Fruit fly (Drosophila melanogaster) whole organism, embryonic: Measurements from ENCODE around the gene CG42820.

Experiments
- Blimp-1 ChIP-seq: fragments of 200-800 bp; sonication (Bioruptor generic); optimal IDR thresholded peaks from 3 replicates; lab custom pipeline; 2018; ENCODE audit warnings: missing biosample characterization, missing genetic modification characterization, mild to moderate bottlenecking, moderate library complexity, missing genetic modification reagents
- CG10147 ChIP-seq: fragments of 200-800 bp; sonication (Bioruptor generic); optimal IDR thresholded peaks from 2 replicates; lab custom pipeline; 2019; ENCODE audit warnings: missing biosample characterization, mild to moderate bottlenecking, missing genetic modification characterization, moderate library complexity
- CG10462 ChIP-seq: fragments of 200-800 bp; sonication (Bioruptor generic); optimal IDR thresholded peaks from 2 replicates; lab custom pipeline; 2016; ENCODE audit warnings: missing biosample characterization, missing genetic modification characterization
- CG11504 ChIP-seq: fragments of 200-800 bp; sonication (Bioruptor generic); optimal IDR thresholded peaks from 3 replicates; lab custom pipeline; 2019; ENCODE audit warnings: missing biosample characterization, mild to moderate bottlenecking, missing genetic modification characterization, moderate library complexity
- CG12942 ChIP-seq: fragments of 200-800 bp; sonication (Bioruptor generic); optimal IDR thresholded peaks from 3 replicates; lab custom pipeline; 2016; ENCODE audit warnings: missing biosample characterization, missing genetic modification characterization
- CG13424 ChIP-seq: fragments of 200-800 bp; sonication (Bioruptor generic); optimal IDR thresholded peaks from 2 replicates; lab custom pipeline; 2019; ENCODE audit warnings: missing biosample characterization, mild to moderate bottlenecking, missing genetic modification characterization, moderate library complexity
- CG15601 ChIP-seq: fragments of 200-800 bp; sonication (Bioruptor generic); optimal IDR thresholded peaks from 3 replicates; lab custom pipeline; 2019; ENCODE audit warnings: missing biosample characterization, mild to moderate bottlenecking, missing genetic modification characterization, moderate library complexity
- CG16863 ChIP-seq: fragments of 200-800 bp; sonication (Bioruptor generic); optimal IDR thresholded peaks from 3 replicates; lab custom pipeline; 2016; ENCODE audit warnings: missing biosample characterization, missing genetic modification characterization
- CG18262 ChIP-seq: fragments of 200-800 bp; optimal IDR thresholded peaks from 3 replicates; lab custom pipeline; 2019; ENCODE audit warnings: missing biosample characterization, mild to moderate bottlenecking, missing genetic modification characterization, moderate library complexity
- CG18599 ChIP-seq: fragments of 200-800 bp; sonication (Bioruptor generic); optimal IDR thresholded peaks from 3 replicates; lab custom pipeline; 2017; ENCODE audit warnings: missing biosample characterization, missing genetic modification characterization, mild to moderate bottlenecking, moderate library complexity, missing genetic modification reagents
- CG2116 ChIP-seq: fragments of 200-800 bp; sonication (Bioruptor generic); optimal IDR thresholded peaks from 3 replicates; lab custom pipeline; 2018; ENCODE audit warnings: missing biosample characterization, mild to moderate bottlenecking, missing genetic modification characterization
- CG2875 ChIP-seq: fragments of 200-800 bp; sonication (Bioruptor generic); optimal IDR thresholded peaks from 2 replicates; lab custom pipeline; 2017; ENCODE audit warnings: missing biosample characterization, mild to moderate bottlenecking, missing genetic modification characterization, missing genetic modification reagents
- CG31441 ChIP-seq: fragments of 200-800 bp; sonication (Bioruptor generic); IDR thresholded peaks from 2 replicates; pipeline ENCODE4 v1.3.6; 2022; ENCODE audit warnings: missing biosample characterization, missing genetic modification characterization
- CG3407 ChIP-seq: fragments of 200-800 bp; sonication (Bioruptor generic); optimal IDR thresholded peaks from 2 replicates; lab custom pipeline; 2018; ENCODE audit warnings: missing biosample characterization, mild to moderate bottlenecking, missing genetic modification characterization
- CG4707 ChIP-seq: fragments of 200-800 bp; sonication (Bioruptor generic); optimal IDR thresholded peaks from 2 replicates; lab custom pipeline; 2018; ENCODE audit warnings: missing biosample characterization, mild to moderate bottlenecking, missing genetic modification characterization, moderate library complexity
- CG7556 ChIP-seq: fragments of 200-800 bp; sonication (Bioruptor generic); optimal IDR thresholded peaks from 2 replicates; lab custom pipeline; 2017; ENCODE audit warnings: missing biosample characterization, mild to moderate bottlenecking, missing genetic modification characterization
- CG7786 ChIP-seq: fragments of 200-800 bp; sonication (Bioruptor generic); optimal IDR thresholded peaks from 2 replicates; lab custom pipeline; 2016; ENCODE audit warnings: missing biosample characterization, missing genetic modification characterization
- CG8281 ChIP-seq: fragments of 200-800 bp; sonication (Bioruptor generic); optimal IDR thresholded peaks from 2 replicates; lab custom pipeline; 2018; ENCODE audit warnings: missing biosample characterization, mild to moderate bottlenecking, missing genetic modification characterization, moderate library complexity
- CG8388 ChIP-seq: fragments of 200-800 bp; sonication (Bioruptor generic); optimal IDR thresholded peaks from 2 replicates; lab custom pipeline; 2019; ENCODE audit warnings: missing biosample characterization, mild to moderate bottlenecking, missing genetic modification characterization, moderate library complexity
- D ChIP-seq, 2 experiments: fragments of 200-800 bp in 1 of 2; fragments of >200 bp in 1 of 2; sonication (Bioruptor generic) in 1 of 2; optimal IDR thresholded peaks; 2 replicates in 1 of 2; 3 replicates in 1 of 2; lab custom pipeline; 2017; ENCODE audit warnings: mild to moderate bottlenecking in 1 of 2, missing biosample characterization in 1 of 2, missing genetic modification characterization in 1 of 2, missing genetic modification reagents in 1 of 2
- Ets65A ChIP-seq: fragments of 200-800 bp; sonication (Bioruptor generic); peaks from one replicate; lab custom pipeline; 2016; ENCODE audit warnings: missing biosample characterization, missing genetic modification characterization
- Kr ChIP-seq: fragments of 200-800 bp; sonication (Bioruptor generic); optimal IDR thresholded peaks from 2 replicates; lab custom pipeline; 2017; ENCODE audit warnings: missing biosample characterization, mild to moderate bottlenecking, missing genetic modification characterization
- Med ChIP-seq: fragments of 200-800 bp; sonication (Bioruptor generic); peaks from one replicate; lab custom pipeline; 2016; ENCODE audit warnings: missing biosample characterization, missing genetic modification characterization, mild to moderate bottlenecking, inconsistent platforms, moderate library complexity
- Meics ChIP-seq: fragments of 200-800 bp; sonication (Bioruptor generic); optimal IDR thresholded peaks from 2 replicates; lab custom pipeline; 2017; ENCODE audit warnings: missing biosample characterization, mild to moderate bottlenecking, missing genetic modification characterization
- PHDP ChIP-seq: fragments of 200-800 bp; sonication (Bioruptor generic); optimal IDR thresholded peaks from 3 replicates; lab custom pipeline; 2018; ENCODE audit warnings: missing biosample characterization, mild to moderate bottlenecking, missing genetic modification characterization, moderate library complexity
- Sry-β ChIP-seq: fragments of 200-800 bp; sonication (Bioruptor generic); optimal IDR thresholded peaks from 2 replicates; lab custom pipeline; 2018; ENCODE audit warnings: missing biosample characterization, mild to moderate bottlenecking, missing genetic modification characterization, moderate library complexity
- bab2 ChIP-seq: fragments of 200-800 bp; sonication (Bioruptor generic); optimal IDR thresholded peaks from 2 replicates; lab custom pipeline; 2016; ENCODE audit warnings: missing biosample characterization, missing genetic modification characterization
- ci ChIP-seq: fragments of 200-800 bp; sonication (Bioruptor generic); IDR thresholded peaks from 3 replicates; pipeline ENCODE4 v1.3.6; 2022; ENCODE audit warnings: missing biosample characterization, missing genetic modification characterization
- crol ChIP-seq: fragments of 200-800 bp; sonication (Bioruptor generic); IDR thresholded peaks from 2 replicates; pipeline ENCODE4 v1.3.6; 2022; ENCODE audit warnings: missing biosample characterization, missing genetic modification characterization
- da ChIP-seq: fragments of 200-800 bp; sonication (Bioruptor generic); optimal IDR thresholded peaks from 2 replicates; lab custom pipeline; 2016; ENCODE audit warnings: missing biosample characterization, missing genetic modification characterization
- grau ChIP-seq: fragments of 200-800 bp; optimal IDR thresholded peaks from 3 replicates; lab custom pipeline; 2019; ENCODE audit warnings: missing biosample characterization, mild to moderate bottlenecking, missing genetic modification characterization, moderate library complexity
- hbn ChIP-seq: fragments of 200-800 bp; sonication (Bioruptor generic); IDR thresholded peaks from 2 replicates; pipeline ENCODE4 v1.3.6; 2022; ENCODE audit warnings: missing biosample characterization, missing genetic modification characterization; ENCODE audit not compliant: partially characterized antibody
- lilli ChIP-seq: fragments of 200-800 bp; sonication (Bioruptor generic); optimal IDR thresholded peaks from 3 replicates; lab custom pipeline; 2016; ENCODE audit warnings: missing biosample characterization, missing genetic modification characterization
- luna ChIP-seq: fragments of 200-800 bp; sonication (Bioruptor generic); optimal IDR thresholded peaks from 2 replicates; lab custom pipeline; 2016; ENCODE audit warnings: missing biosample characterization, missing genetic modification characterization
- pfk ChIP-seq: fragments of 200-800 bp; sonication (Bioruptor generic); optimal IDR thresholded peaks from 2 replicates; lab custom pipeline; 2018; ENCODE audit warnings: missing biosample characterization, mild to moderate bottlenecking, missing genetic modification characterization, moderate library complexity
- psq ChIP-seq: fragments of 200-800 bp; sonication (Bioruptor generic); optimal IDR thresholded peaks from 2 replicates; lab custom pipeline; 2017; ENCODE audit warnings: missing biosample characterization, missing genetic modification characterization
- row ChIP-seq: fragments of 200-800 bp; sonication (Bioruptor generic); IDR thresholded peaks from 3 replicates; pipeline ENCODE4 v1.3.6; 2022; ENCODE audit warnings: missing biosample characterization, missing genetic modification characterization
- sc ChIP-seq, 3 experiments: fragments of >200 bp in 2 of 3; fragments of 200-800 bp in 1 of 3; sonication (Bioruptor generic) in 1 of 3; optimal IDR thresholded peaks; 2 replicates in 2 of 3; 3 replicates in 1 of 3; lab custom pipeline; 2017; ENCODE audit warnings: mild to moderate bottlenecking in 1 of 3, missing biosample characterization in 1 of 3, missing genetic modification characterization in 1 of 3, missing genetic modification reagents in 1 of 3
- unpg ChIP-seq: fragments of 200-800 bp; sonication (Bioruptor generic); optimal IDR thresholded peaks from 3 replicates; lab custom pipeline; 2018; ENCODE audit warnings: missing biosample characterization, mild to moderate bottlenecking, missing genetic modification characterization, moderate library complexity
- vvl ChIP-seq: fragments of 200-800 bp; sonication (Bioruptor generic); IDR thresholded peaks from 2 replicates; pipeline ENCODE4 v1.3.6; 2022; ENCODE audit warnings: missing biosample characterization, missing genetic modification characterization
- wdn ChIP-seq: fragments of 200-800 bp; sonication (Bioruptor generic); IDR thresholded peaks from 2 replicates; pipeline ENCODE4 v1.3.6; 2022; ENCODE audit warnings: missing biosample characterization, missing genetic modification characterization
- yki ChIP-seq: fragments of >200 bp; optimal IDR thresholded peaks from 3 replicates; lab custom pipeline; 2018
- z ChIP-seq: fragments of 200-800 bp; sonication (Bioruptor generic); IDR thresholded peaks from 3 replicates; pipeline ENCODE4 v1.3.6; 2022; ENCODE audit warnings: missing biosample characterization, missing genetic modification characterization

Gene CG42820

DNA sequence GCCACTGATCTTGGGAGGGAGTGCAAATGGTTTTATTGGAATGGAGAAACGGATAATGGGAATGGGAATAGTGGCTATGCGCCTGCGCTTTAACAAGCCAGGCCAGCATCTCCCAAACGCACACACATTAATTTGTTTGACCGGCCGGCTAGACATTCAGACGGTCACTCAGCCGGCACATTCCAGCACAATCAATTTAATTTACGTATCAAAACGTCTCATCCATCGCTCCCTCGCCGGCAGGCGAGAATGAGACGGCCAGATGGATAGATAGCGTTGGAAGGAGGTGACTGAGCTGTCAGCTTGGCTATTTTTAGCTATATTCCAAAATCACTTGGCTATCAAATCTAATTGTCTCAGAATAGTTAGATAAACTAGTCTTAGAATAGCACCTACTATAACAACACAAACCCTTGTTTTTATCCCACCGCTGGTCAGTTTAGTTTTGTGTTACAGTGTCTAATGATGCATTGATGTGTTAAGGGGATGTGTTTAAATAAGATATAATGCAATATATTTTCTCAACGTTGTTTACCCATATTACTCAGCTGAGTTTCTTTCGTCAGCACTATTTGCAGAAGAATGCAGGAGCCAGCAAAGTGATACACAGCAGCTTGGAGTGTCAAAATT, 31.4 kb upstream of the CG42820 start (continued):
- TF ChIP-seq CG18599 (GFP tag; lab: Kevin White, UChicago): no peak
- TF ChIP-seq wdn: 0 out of 2 replicates have a peak, but pooled peaks have one; percentile 12
- TF ChIP-seq crol: no peak
- TF ChIP-seq PHDP (tag; lab: Kevin White, UChicago): peak; percentile 26
- peak; percentile 25 for TF ChIP-seq CG15601 (tag; lab: Kevin White, UChicago)
- TF ChIP-seq yki (lab: Kevin White, UChicago): no peak
- TF ChIP-seq Meics: no peak
- TF ChIP-seq psq (GFP tag; lab: Kevin White, UChicago): no peak
- TF ChIP-seq lilli: no peak
- no peak for TF ChIP-seq CG16863
- TF ChIP-seq D (optimal IDR thresholded peaks at IDR 0.05; lab: Kevin White, UChicago): peak; percentile 43
- no peak for TF ChIP-seq D (GFP tag; optimal IDR thresholded peaks at IDR 0.05; lab: Kevin White, UChicago)
- no peak for TF ChIP-seq sc (optimal IDR thresholded peaks at IDR 0.05; lab: Kevin White, UChicago)
- TF ChIP-seq sc (GFP tag; optimal IDR thresholded peaks at IDR 0.05; lab: Kevin White, UChicago): peak; percentile 9
- TF ChIP-seq CG11504 (tag; lab: Kevin White, UChicago): peak; percentile 21
- TF ChIP-seq row (GFP tag; lab: Robert Waterston, UW): peak; percentile 46; the same call in 2 of the 3 replicates
- TF ChIP-seq luna (GFP tag; lab: Kevin White, UChicago): no peak
- TF ChIP-seq da (GFP tag; lab: Kevin White, UChicago): no peak
- TF ChIP-seq Blimp-1 (GFP tag; lab: Kevin White, UChicago): peak; percentile 23
- peak; percentile 3 for TF ChIP-seq CG8388 (GFP tag; lab: Kevin White, UChicago)
- no peak for TF ChIP-seq grau (tag; lab: Kevin White, UChicago)
- TF ChIP-seq CG4707 (GFP tag; lab: Kevin White, UChicago): peak; percentile 45
- TF ChIP-seq CG12942 (GFP tag; lab: Kevin White, UChicago): no peak
- TF ChIP-seq CG7556: peak; percentile 6
- peak; percentile 19; the same call in 1 of the 3 replicates for TF ChIP-seq ci (GFP tag; lab: Robert Waterston, UW)
- peak; percentile 44 for TF ChIP-seq Med (GFP tag; lab: Kevin White, UChicago)
- peak; percentile 14 for TF ChIP-seq CG13424 (tag; lab: Kevin White, UChicago)
- peak; percentile 9 for TF ChIP-seq bab2
- no peak for TF ChIP-seq CG10147 (GFP tag; lab: Kevin White, UChicago)
- TF ChIP-seq CG18262: peak; percentile 42
- peak; percentile 34 for TF ChIP-seq Kr (GFP tag; lab: Kevin White, UChicago)
- TF ChIP-seq CG3407 (GFP tag; lab: Kevin White, UChicago): peak; percentile 24
- peak; percentile 53 for TF ChIP-seq CG2875
- 0 out of 2 replicates have a peak, but pooled peaks have one; percentile 20 for TF ChIP-seq CG31441
- no peak for TF ChIP-seq CG10462 (GFP tag; lab: Kevin White, UChicago)
- TF ChIP-seq pfk (GFP tag; lab: Kevin White, UChicago): no peak
- peak; percentile 8 for TF ChIP-seq CG2116
- TF ChIP-seq unpg (GFP tag; lab: Kevin White, UChicago): peak; percentile 8
- peak; percentile 92 for TF ChIP-seq Sry-β
- no peak for TF ChIP-seq hbn
- TF ChIP-seq vvl (GFP tag; lab: Robert Waterston, UW): 0 out of 2 replicates have a peak, but pooled peaks have one; percentile 6

DNA sequence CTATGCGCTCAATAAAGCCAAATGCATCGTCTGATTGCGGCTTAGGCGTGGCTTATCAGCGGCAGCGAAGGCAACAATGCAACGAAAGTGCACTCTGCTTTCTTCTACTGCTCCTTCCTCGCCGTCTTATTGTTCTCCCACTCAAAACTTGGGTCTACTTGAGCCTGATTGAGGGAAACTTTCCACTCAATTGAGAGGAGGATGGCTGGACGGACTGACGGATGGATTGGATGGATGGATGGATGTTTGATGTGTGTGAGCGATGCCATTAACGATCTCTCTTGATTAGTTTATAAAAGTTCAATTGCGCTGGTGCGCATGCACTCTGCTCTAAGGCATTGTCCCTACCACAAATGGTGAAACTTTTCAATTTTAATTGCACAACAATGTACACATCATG, 30.8 kb upstream of the CG42820 start:
- peak; percentile 3 for TF ChIP-seq Ets65A (GFP tag; lab: Kevin White, UChicago)
- TF ChIP-seq CG7786 (GFP tag; lab: Kevin White, UChicago): no peak
- TF ChIP-seq z (GFP tag; lab: Robert Waterston, UW): peak; percentile 79
- TF ChIP-seq CG8281 (tag; lab: Kevin White, UChicago): peak; percentile 98
- peak; percentile 27 for TF ChIP-seq Med (GFP tag; lab: Kevin White, UChicago)
